Fruit fly (Drosophila melanogaster): ENCODE measurements around the gene CG11034.

The CG11034 gene

dm6 chr2L:5771179-5771578, 34.0 kb upstream of the CG11034 start (continued):
- TF ChIP-seq CG4360 (GFP tag; IDR thresholded peaks at IDR 0.05) (no peak), CG17829 (tag; optimal IDR thresholded peaks at IDR 0.05) (peak; percentile 48), BEAF-32 (GFP tag; optimal IDR thresholded peaks at IDR 0.05) (no peak), CG11093 (GFP tag; IDR thresholded peaks at IDR 0.05) (no peak), CG12155 (GFP tag; optimal IDR thresholded peaks at IDR 0.05) (no peak), org-1 (GFP tag; optimal IDR thresholded peaks at IDR 0.05) (no peak), pho (GFP tag; optimal IDR thresholded peaks at IDR 0.05) (no peak), CG17912 (GFP tag; optimal IDR thresholded peaks at IDR 0.05) (no peak), tup (GFP tag; optimal IDR thresholded peaks at IDR 0.05) (no peak), CG9727 (GFP tag; optimal IDR thresholded peaks at IDR 0.05) (no peak), CG15073 (GFP tag; optimal IDR thresholded peaks at IDR 0.05) (no peak), tgo (GFP tag; IDR thresholded peaks at IDR 0.05) (peak; percentile 52), CG6272 (GFP tag; IDR thresholded peaks at IDR 0.05) (no peak), ems (GFP tag; optimal IDR thresholded peaks at IDR 0.05) (no peak), fu2 (GFP tag; optimal IDR thresholded peaks at IDR 0.05) (no peak), Ravus (GFP tag; IDR thresholded peaks at IDR 0.05) (no peak), Doc3 (GFP tag; IDR thresholded peaks at IDR 0.05; ENCODE audit: partially characterized antibody) (no peak), CG10431 (GFP tag; optimal IDR thresholded peaks at IDR 0.05) (no peak), CG3838 (GFP tag; optimal IDR thresholded peaks at IDR 0.05) (no peak), CG11723 (GFP tag; optimal IDR thresholded peaks at IDR 0.05) (no peak), CG7987 (GFP tag; optimal IDR thresholded peaks at IDR 0.05) (no peak), gcm2 (GFP tag; optimal IDR thresholded peaks at IDR 0.05) (no peak), gsb (GFP tag; IDR thresholded peaks at IDR 0.05) (0 out of 2 replicates have a peak, but pooled peaks have one; percentile 10), z (GFP tag; IDR thresholded peaks at IDR 0.05) (no peak), CG18476 (GFP tag; optimal IDR thresholded peaks at IDR 0.05) (no peak), Hey (tag; optimal IDR thresholded peaks at IDR 0.05) (no peak), Blimp-1 (GFP tag; optimal IDR thresholded peaks at IDR 0.05) (no peak), CG14965 (GFP tag; optimal IDR thresholded peaks at IDR 0.05; ENCODE audit: borderline replicate concordance) (no peak), CG12219 (GFP tag; optimal IDR thresholded peaks at IDR 0.05) (no peak), CG13894 (tag; optimal IDR thresholded peaks at IDR 0.05) (peak; percentile 24), vfl (GFP tag; optimal IDR thresholded peaks at IDR 0.05) (no peak), HLH4C (GFP tag; IDR thresholded peaks at IDR 0.05; ENCODE audit: partially characterized antibody) (peak; percentile 62), rib (GFP tag; IDR thresholded peaks at IDR 0.05) (no peak), CG34422 (GFP tag; IDR thresholded peaks at IDR 0.05) (peak; percentile 65; the same call in 2 of the 3 replicates), oc (tag; optimal IDR thresholded peaks at IDR 0.05) (no peak), CG10543 (GFP tag; optimal IDR thresholded peaks at IDR 0.05) (no peak), Mrtf (GFP tag; IDR thresholded peaks at IDR 0.05) (peak; percentile 65; the same call in 1 of the 3 replicates), Ssrp (tag; optimal IDR thresholded peaks at IDR 0.05) (no peak), CG33557 (GFP tag; optimal IDR thresholded peaks at IDR 0.05) (no peak), CG5953 (GFP tag; IDR thresholded peaks at IDR 0.05) (no peak), Nf-YC (tag; optimal IDR thresholded peaks at IDR 0.05) (peak; percentile 0), CG9609 (GFP tag; optimal IDR thresholded peaks at IDR 0.05) (peak; percentile 1), CG7839 (tag; optimal IDR thresholded peaks at IDR 0.05) (no peak), dati (GFP tag; IDR thresholded peaks at IDR 0.05) (no peak), CG6254 (GFP tag; optimal IDR thresholded peaks at IDR 0.05) (no peak), CG10267 (tag; optimal IDR thresholded peaks at IDR 0.05) (peak; percentile 15), kah (GFP tag; optimal IDR thresholded peaks at IDR 0.05) (no peak), CG1792 (GFP tag; optimal IDR thresholded peaks at IDR 0.05) (no peak), emc (GFP tag; optimal IDR thresholded peaks at IDR 0.05) (no peak), esg (GFP tag; conservative IDR thresholded peaks at IDR 0.05) (no peak), Poxn (GFP tag; IDR thresholded peaks at IDR 0.05) (no peak), fd64A (GFP tag; optimal IDR thresholded peaks at IDR 0.05) (no peak)

Data from whole organism, embryonic.